Fruit fly (Drosophila melanogaster): ENCODE results near the gene Nepl3.

dm6 chr2L:5092992-5093695, 35.1 kb upstream of the Nepl3 start, which contains the start of gene Pgant5:
- no peak for TF ChIP-seq insv (optimal IDR thresholded peaks at IDR 0.05)
- no peak for TF ChIP-seq psq (optimal IDR thresholded peaks at IDR 0.05)
